Worm (Caenorhabditis elegans) whole organism, L1 larva: ENCODE results near the gene W08G11.3.

ENCODE experiments used
- C04F5.9 ChIP-seq: sonication (generic microtip); optimal IDR thresholded peaks from 2 replicates; lab custom pipeline; 2016; ENCODE audit warnings: missing genetic modification characterization, missing compliant biosample characterization
- C16A3.4 ChIP-seq: fragments of 150-350 bp; optimal IDR thresholded peaks from 2 replicates; lab custom pipeline; 2014; ENCODE audit warnings: missing biosample characterization, missing genetic modification characterization
- C34B4.2 ChIP-seq: sonication (generic microtip); optimal IDR thresholded peaks from 2 replicates; lab custom pipeline; 2017; ENCODE audit warnings: mild to moderate bottlenecking, missing genetic modification characterization, missing compliant biosample characterization
- F16B12.6 ChIP-seq: fragments of 150-350 bp; optimal IDR thresholded peaks from 2 replicates; lab custom pipeline; 2014; ENCODE audit warnings: missing biosample characterization, missing genetic modification characterization
- alr-1 ChIP-seq: fragments of 200-800 bp; sonication (Bioruptor generic); optimal IDR thresholded peaks from 2 replicates; lab custom pipeline; 2018; ENCODE audit warnings: borderline replicate concordance, mild to moderate bottlenecking, missing genetic modification characterization, missing compliant biosample characterization
- aly-2 ChIP-seq: fragments of 150-350 bp; optimal IDR thresholded peaks from 2 replicates; lab custom pipeline; 2014; ENCODE audit warnings: missing biosample characterization, missing genetic modification characterization
- ama-1 ChIP-seq: fragments of 150-350 bp; optimal IDR thresholded peaks from 2 replicates; lab custom pipeline; 2014
- ceh-63 ChIP-seq: fragments of 200-800 bp; sonication (Bioruptor generic); optimal IDR thresholded peaks from 2 replicates; lab custom pipeline; 2018; ENCODE audit warnings: mild to moderate bottlenecking, missing genetic modification characterization, missing compliant biosample characterization
- ceh-82 ChIP-seq, 3 experiments: fragments of 150-350 bp in 1 of 3; sonication (generic microtip) in 2 of 3; optimal IDR thresholded peaks; 2 replicates each; lab custom pipeline; 2014 to 2017; ENCODE audit warnings: missing biosample characterization in 3 of 3, missing genetic modification characterization in 3 of 3
- ceh-88 ChIP-seq: fragments of 200-800 bp; sonication (Bioruptor generic); IDR thresholded peaks from 2 replicates; pipeline ENCODE4 v1.3.6; 2022; ENCODE audit warnings: missing genetic modification characterization, missing compliant biosample characterization
- ceh-90 ChIP-seq: sonication (generic microtip); optimal IDR thresholded peaks from 2 replicates; lab custom pipeline; 2016; ENCODE audit warnings: missing genetic modification characterization, missing compliant biosample characterization
- dpl-1 ChIP-seq, 3 experiments: fragments of 150-350 bp in 2 of 3; sonication (generic microtip) in 1 of 3; optimal IDR thresholded peaks; 2 replicates each; lab custom pipeline; 2014 to 2017; ENCODE audit warnings: missing biosample characterization in 3 of 3, missing genetic modification characterization in 3 of 3, missing genetic modification reagents in 3 of 3
- dsc-1 ChIP-seq: sonication (generic microtip); optimal IDR thresholded peaks from 2 replicates; lab custom pipeline; 2016; ENCODE audit warnings: mild to moderate bottlenecking, missing genetic modification characterization, missing compliant biosample characterization
- efl-3 ChIP-seq: fragments of 200-800 bp; sonication (Bioruptor generic); optimal IDR thresholded peaks from 2 replicates; lab custom pipeline; 2018; ENCODE audit warnings: mild to moderate bottlenecking, missing genetic modification characterization, missing compliant biosample characterization
- egl-13 ChIP-seq: sonication (generic microtip); optimal IDR thresholded peaks from 2 replicates; lab custom pipeline; 2016; ENCODE audit warnings: missing genotype, missing genetic modification reagents, missing genetic modification characterization, missing compliant biosample characterization
- egl-27 ChIP-seq, 2 experiments: fragments of 150-350 bp in 1 of 2; sonication (generic microtip); optimal IDR thresholded peaks; 3 replicates each; lab custom pipeline; 2017 to 2018; ENCODE audit warnings: missing biosample characterization in 2 of 2, missing genetic modification characterization in 2 of 2, missing genetic modification reagents in 2 of 2
- elt-2 ChIP-seq: sonication (generic microtip); optimal IDR thresholded peaks from 2 replicates; lab custom pipeline; 2016; ENCODE audit warnings: missing genetic modification characterization, mild to moderate bottlenecking, inconsistent platforms, missing compliant biosample characterization, missing genetic modification reagents
- elt-3 ChIP-seq, 6 experiments: fragments of 150-350 bp in 1 of 6; sonication (generic microtip); optimal IDR thresholded peaks; 2 replicates each; lab custom pipeline; 2017 to 2018; ENCODE audit warnings: missing biosample characterization in 6 of 6, missing genetic modification characterization in 6 of 6, inconsistent platforms in 1 of 6
- fkh-10 ChIP-seq: sonication (generic microtip); optimal IDR thresholded peaks from 2 replicates; lab custom pipeline; 2017; ENCODE audit warnings: missing biosample characterization, missing genetic modification reagents, missing genetic modification characterization
- fos-1 ChIP-seq: fragments of 150-350 bp; optimal IDR thresholded peaks from 2 replicates; lab custom pipeline; 2014; ENCODE audit warnings: missing biosample characterization, missing genetic modification characterization
- hlh-4 ChIP-seq: sonication (generic microtip); optimal IDR thresholded peaks from 2 replicates; lab custom pipeline; 2016; ENCODE audit warnings: mild to moderate bottlenecking, missing genetic modification characterization, missing compliant biosample characterization
- hpl-2 ChIP-seq: fragments of 150-350 bp; optimal IDR thresholded peaks from 2 replicates; lab custom pipeline; 2014; ENCODE audit warnings: missing biosample characterization, missing genetic modification reagents, missing genetic modification characterization
- isw-1 ChIP-seq: fragments of 200-800 bp; sonication (Bioruptor generic); IDR thresholded peaks from 2 replicates; pipeline ENCODE4 v1.3.6; 2022; ENCODE audit warnings: missing genetic modification characterization, missing compliant biosample characterization
- lin-13 ChIP-seq: fragments of 150-350 bp; optimal IDR thresholded peaks from 2 replicates; lab custom pipeline; 2014; ENCODE audit warnings: missing biosample characterization, missing genetic modification reagents, missing genetic modification characterization
- lin-15B ChIP-seq: fragments of 150-350 bp; sonication (generic microtip); optimal IDR thresholded peaks from 3 replicates; lab custom pipeline; 2014; ENCODE audit warnings: missing biosample characterization, missing genetic modification characterization
- lsy-2 ChIP-seq, 2 experiments: fragments of 150-350 bp; optimal IDR thresholded peaks; 2 replicates each; lab custom pipeline; 2014; ENCODE audit warnings: missing biosample characterization in 2 of 2, missing genetic modification characterization in 2 of 2
- mab-9 ChIP-seq: fragments of 200-800 bp; sonication (Bioruptor generic); IDR thresholded peaks from 2 replicates; pipeline ENCODE4 v1.3.6; 2022; ENCODE audit warnings: missing genetic modification reagents, missing genetic modification characterization, missing compliant biosample characterization
- mdl-1 ChIP-seq, 2 experiments: fragments of 150-350 bp; optimal IDR thresholded peaks; 2 replicates each; lab custom pipeline; 2014 to 2017; ENCODE audit warnings: missing biosample characterization in 2 of 2, missing genetic modification characterization in 2 of 2, inconsistent platforms in 1 of 2
- mef-2 ChIP-seq: fragments of 150-350 bp; optimal IDR thresholded peaks from 2 replicates; lab custom pipeline; 2014; ENCODE audit warnings: missing biosample characterization, missing genetic modification characterization
- mep-1 ChIP-seq: fragments of 150-350 bp; optimal IDR thresholded peaks from 2 replicates; lab custom pipeline; 2014; ENCODE audit warnings: missing biosample characterization, missing genetic modification characterization
- nhr-11 ChIP-seq: fragments of 150-350 bp; optimal IDR thresholded peaks from 2 replicates; lab custom pipeline; 2014; ENCODE audit warnings: missing biosample characterization, missing genetic modification characterization
- nhr-12 ChIP-seq: sonication (generic microtip); optimal IDR thresholded peaks from 2 replicates; lab custom pipeline; 2017; ENCODE audit warnings: missing biosample characterization, missing genetic modification characterization
- nhr-20 ChIP-seq: sonication (generic microtip); optimal IDR thresholded peaks from 2 replicates; lab custom pipeline; 2016; ENCODE audit warnings: mild to moderate bottlenecking, missing genetic modification characterization, missing compliant biosample characterization
- nhr-237 ChIP-seq: fragments of 150-350 bp; optimal IDR thresholded peaks from 2 replicates; lab custom pipeline; 2014; ENCODE audit warnings: missing biosample characterization, missing genetic modification characterization
- nhr-47 ChIP-seq: sonication (generic microtip); optimal IDR thresholded peaks from 2 replicates; lab custom pipeline; 2016; ENCODE audit warnings: mild to moderate bottlenecking, missing genetic modification characterization, moderate library complexity, missing compliant biosample characterization
- nhr-71 ChIP-seq: sonication (generic microtip); optimal IDR thresholded peaks from 2 replicates; lab custom pipeline; 2016; ENCODE audit warnings: mild to moderate bottlenecking, missing genetic modification characterization, moderate library complexity, missing compliant biosample characterization
- nhr-76 ChIP-seq: sonication (generic microtip); optimal IDR thresholded peaks from 2 replicates; lab custom pipeline; 2017; ENCODE audit warnings: missing biosample characterization, missing genetic modification characterization
- nhr-84 ChIP-seq: sonication (generic microtip); optimal IDR thresholded peaks from 2 replicates; lab custom pipeline; 2017; ENCODE audit warnings: missing biosample characterization, missing genetic modification characterization
- nhr-90 ChIP-seq: sonication (generic microtip); optimal IDR thresholded peaks from 2 replicates; lab custom pipeline; 2016; ENCODE audit warnings: mild to moderate bottlenecking, missing genetic modification characterization, missing compliant biosample characterization; ENCODE audit not compliant: poor library complexity
- pag-3 ChIP-seq: sonication (generic microtip); optimal IDR thresholded peaks from 2 replicates; lab custom pipeline; 2017; ENCODE audit warnings: missing genetic modification characterization, mild to moderate bottlenecking, missing compliant biosample characterization, antibody characterized with exemption, borderline replicate concordance; ENCODE audit not compliant: insufficient read depth
- skn-1 ChIP-seq: fragments of 150-350 bp; optimal IDR thresholded peaks from 2 replicates; lab custom pipeline; 2014; ENCODE audit warnings: missing biosample characterization, missing genetic modification characterization
- snpc-4 ChIP-seq: fragments of 150-350 bp; optimal IDR thresholded peaks from 2 replicates; lab custom pipeline; 2014; ENCODE audit warnings: missing biosample characterization, missing genetic modification characterization
- snu-23 ChIP-seq: sonication (generic microtip); optimal IDR thresholded peaks from 2 replicates; lab custom pipeline; 2016; ENCODE audit warnings: missing genetic modification characterization, missing compliant biosample characterization
- sox-4 ChIP-seq: sonication (generic microtip); optimal IDR thresholded peaks from 2 replicates; lab custom pipeline; 2016; ENCODE audit warnings: missing genetic modification characterization, missing compliant biosample characterization
- sptf-1 ChIP-seq: fragments of 150-350 bp; optimal IDR thresholded peaks from 2 replicates; lab custom pipeline; 2014; ENCODE audit warnings: missing biosample characterization, missing genetic modification characterization
- tbx-2 ChIP-seq: sonication (generic microtip); optimal IDR thresholded peaks from 2 replicates; lab custom pipeline; 2016; ENCODE audit warnings: missing genetic modification characterization, missing compliant biosample characterization
- tlp-1 ChIP-seq: fragments of 150-350 bp; optimal IDR thresholded peaks from 2 replicates; lab custom pipeline; 2014; ENCODE audit warnings: missing biosample characterization, missing genetic modification characterization
- unc-130 ChIP-seq: fragments of 150-350 bp; optimal IDR thresholded peaks from 2 replicates; lab custom pipeline; 2017; ENCODE audit warnings: missing biosample characterization, missing genetic modification characterization, inconsistent platforms
- unc-30 ChIP-seq: sonication (generic microtip); optimal IDR thresholded peaks from 2 replicates; lab custom pipeline; 2017; ENCODE audit warnings: missing biosample characterization, missing genetic modification characterization
- unc-62 ChIP-seq: fragments of 150-350 bp; optimal IDR thresholded peaks from 2 replicates; lab custom pipeline; 2014; ENCODE audit warnings: missing biosample characterization, missing genetic modification reagents, missing genetic modification characterization
- unc-86 ChIP-seq: sonication (generic microtip); optimal IDR thresholded peaks from 2 replicates; lab custom pipeline; 2016; ENCODE audit warnings: missing genetic modification characterization, missing compliant biosample characterization
- unc-98 ChIP-seq: fragments of 200-800 bp; sonication (Bioruptor generic); IDR thresholded peaks from 2 replicates; pipeline ENCODE4 v1.3.6; 2022; ENCODE audit warnings: missing genetic modification characterization, missing compliant biosample characterization
- ztf-11 ChIP-seq, 2 experiments: sonication (generic microtip); optimal IDR thresholded peaks; 2 replicates each; lab custom pipeline; 2016 to 2017; ENCODE audit warnings: missing genetic modification characterization in 2 of 2, missing biosample characterization in 1 of 2, missing compliant biosample characterization in 1 of 2
- ztf-4 ChIP-seq: fragments of 150-350 bp; optimal IDR thresholded peaks from 2 replicates; lab custom pipeline; 2014; ENCODE audit warnings: missing biosample characterization, missing genetic modification characterization

The W08G11.3 gene

DNA sequence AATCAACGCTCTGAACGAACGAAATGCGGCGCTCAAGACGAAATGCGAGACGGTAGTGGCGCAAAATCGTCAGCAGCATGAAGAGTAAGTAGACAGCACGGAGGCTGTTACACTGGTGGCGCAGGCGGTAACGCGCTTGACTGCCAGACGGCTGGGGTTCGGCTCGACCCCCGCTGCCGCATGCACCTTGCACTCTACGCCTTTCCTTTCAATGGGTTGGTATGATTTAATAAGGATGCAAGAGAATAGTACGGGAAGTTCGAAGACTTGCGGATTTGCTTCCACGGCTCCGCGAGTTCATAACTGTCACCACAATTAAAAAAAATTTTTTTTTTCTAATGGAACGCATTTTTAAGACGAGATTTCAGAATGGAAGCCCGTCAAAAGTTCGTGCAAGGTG, 2.6 kb downstream of the W08G11.3 start (continued):
- TF ChIP-seq C16A3.4, result peak; percentile 74
- peak; percentile 22 for TF ChIP-seq aly-2 (tag; lab: Kevin White, UChicago)
- TF ChIP-seq nhr-71 (tag; lab: Kevin White, UChicago), result peak; percentile 82
- peak; percentile 62 for TF ChIP-seq snpc-4
- no peak for TF ChIP-seq ama-1
- peak; percentile 20 for TF ChIP-seq C04F5.9 (tag; lab: Kevin White, UChicago)
- TF ChIP-seq ceh-82 (tag; optimal IDR thresholded peaks at IDR 0.05; lab: Kevin White, UChicago), result peak; percentile 59 to 76 (median 61)
- peak; percentile 18 to 55 (median 47) for TF ChIP-seq dpl-1 (GFP tag; optimal IDR thresholded peaks at IDR 0.05; lab: Kevin White, UChicago)
- peak in 1 of 6 experiments; percentile 32 for TF ChIP-seq elt-3 (tag; optimal IDR thresholded peaks at IDR 0.05; lab: Kevin White, UChicago)
- TF ChIP-seq ztf-4 (tag; lab: Kevin White, UChicago), result no peak
- TF ChIP-seq hpl-2, result no peak
- TF ChIP-seq nhr-47, result peak; percentile 83
- TF ChIP-seq lsy-2 (tag; optimal IDR thresholded peaks at IDR 0.05; lab: Kevin White, UChicago), result peak; percentile 44 to 45
- no peak for TF ChIP-seq fkh-10
- TF ChIP-seq mef-2 (tag; lab: Kevin White, UChicago), result no peak
- no peak for TF ChIP-seq unc-30
- peak; percentile 20 for TF ChIP-seq fos-1
- peak; percentile 70 for TF ChIP-seq dsc-1 (tag; lab: Kevin White, UChicago)
- no peak for TF ChIP-seq unc-98 (GFP tag; lab: Robert Waterston, UW)
- TF ChIP-seq nhr-237, result no peak
- TF ChIP-seq pag-3 (tag; lab: Kevin White, UChicago), result no peak
- TF ChIP-seq unc-86 (tag; lab: Kevin White, UChicago), result no peak
- TF ChIP-seq nhr-90, result peak; percentile 88
- TF ChIP-seq isw-1 (GFP tag; lab: Robert Waterston, UW), result peak; percentile 7; the same call in 1 of the 2 replicates
- TF ChIP-seq snu-23 (GFP tag; lab: Kevin White, UChicago), result peak; percentile 81
- no peak for TF ChIP-seq sox-4 (tag; lab: Kevin White, UChicago)
- peak; percentile 74 for TF ChIP-seq nhr-20 (tag; lab: Kevin White, UChicago)
- peak; percentile 53 for TF ChIP-seq elt-2
- no peak for TF ChIP-seq unc-62 (GFP tag; lab: Kevin White, UChicago)
- TF ChIP-seq skn-1, result peak; percentile 63
- no peak for TF ChIP-seq nhr-11 (tag; lab: Kevin White, UChicago)
- TF ChIP-seq lin-13, result no peak
- no peak for TF ChIP-seq efl-3
- peak; percentile 73 for TF ChIP-seq mep-1 (tag; lab: Kevin White, UChicago)
- TF ChIP-seq F16B12.6 (tag; lab: Kevin White, UChicago), result peak; percentile 7
- TF ChIP-seq egl-13 (tag; lab: Kevin White, UChicago), result peak; percentile 42
- peak; percentile 53 for TF ChIP-seq unc-130
- TF ChIP-seq egl-27 (tag; optimal IDR thresholded peaks at IDR 0.05; lab: Kevin White, UChicago), result no peak
- TF ChIP-seq tbx-2, result peak; percentile 74
- peak in 1 of 2 experiments; percentile 50 for TF ChIP-seq ztf-11 (tag; optimal IDR thresholded peaks at IDR 0.05; lab: Kevin White, UChicago)
- TF ChIP-seq nhr-76, result no peak
- no peak for TF ChIP-seq lin-15B (tag; lab: Kevin White, UChicago)
- no peak for TF ChIP-seq tlp-1 (tag; lab: Kevin White, UChicago)
- TF ChIP-seq ceh-63 (GFP tag; lab: Kevin White, UChicago), result no peak
- no peak for TF ChIP-seq hlh-4 (tag; lab: Kevin White, UChicago)
- no peak for TF ChIP-seq ceh-88 (GFP tag; lab: Robert Waterston, UW)
- no peak for TF ChIP-seq C34B4.2
- no peak for TF ChIP-seq sptf-1 (tag; lab: Kevin White, UChicago)
- peak in 1 of 2 experiments; percentile 63 for TF ChIP-seq mdl-1 (tag; optimal IDR thresholded peaks at IDR 0.05; lab: Kevin White, UChicago)
- TF ChIP-seq alr-1 (tag; lab: Kevin White, UChicago), result no peak
- TF ChIP-seq nhr-84, result no peak
- TF ChIP-seq nhr-12 (tag; lab: Kevin White, UChicago), result no peak
- TF ChIP-seq ceh-90 (tag; lab: Kevin White, UChicago), result no peak
- TF ChIP-seq mab-9 (GFP tag; lab: Robert Waterston, UW), result no peak
